Worm (Caenorhabditis elegans): Measurements from ENCODE around the gene C09B9.85.

DNA sequence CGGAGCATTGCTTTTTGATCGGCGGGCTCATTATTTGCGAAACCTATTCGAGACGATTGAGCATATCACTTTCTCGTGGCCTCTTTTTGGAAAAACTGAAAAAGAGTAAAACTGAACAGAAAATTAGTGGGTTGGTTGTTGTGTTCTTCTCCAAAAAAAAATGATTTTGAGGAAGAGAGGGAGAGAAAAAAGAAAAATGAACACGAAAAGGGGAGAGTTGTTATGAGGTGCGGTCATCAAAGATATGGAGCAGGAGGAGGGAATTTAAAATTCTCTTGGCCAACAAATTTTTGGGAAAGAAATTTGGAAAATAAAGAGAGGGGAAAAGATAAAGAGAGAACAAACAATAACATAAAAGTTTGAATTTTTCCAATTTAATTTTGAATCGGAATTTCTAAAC, 19.8 kb upstream of the C09B9.85 start, which contains the start of gene hot-9:
- TF ChIP-seq pag-3 (tag; optimal IDR thresholded peaks at IDR 0.05; ENCODE audit: borderline replicate concordance, insufficient read depth) (no peak), unc-130 (tag; optimal IDR thresholded peaks at IDR 0.05) (no peak), skn-1 (tag; optimal IDR thresholded peaks at IDR 0.05) (no peak), pax-3 (tag; optimal IDR thresholded peaks at IDR 0.05) (no peak), fkh-8 (tag; optimal IDR thresholded peaks at IDR 0.05) (no peak), lsy-2 (tag; optimal IDR thresholded peaks at IDR 0.05) (no peak), grh-1 (GFP tag; IDR thresholded peaks at IDR 0.05) (no peak), unc-30 (tag; optimal IDR thresholded peaks at IDR 0.05) (no peak), fos-1 (tag; optimal IDR thresholded peaks at IDR 0.05) (no peak), aha-1 (tag; optimal IDR thresholded peaks at IDR 0.05) (no peak), nhr-12 (tag; optimal IDR thresholded peaks at IDR 0.05) (no peak), nhr-237 (tag; optimal IDR thresholded peaks at IDR 0.05) (no peak)
